Worm (Caenorhabditis elegans) whole organism, L1 larva: Measurements from ENCODE around the gene vdac-1.

Experiments used
- C16A3.4 ChIP-seq: fragments of 150-350 bp; optimal IDR thresholded peaks from 2 replicates; lab custom pipeline; 2014; ENCODE audit warnings: missing biosample characterization, missing genetic modification characterization
- F16B12.6 ChIP-seq: fragments of 150-350 bp; optimal IDR thresholded peaks from 2 replicates; lab custom pipeline; 2014; ENCODE audit warnings: missing biosample characterization, missing genetic modification characterization
- aha-1 ChIP-seq: fragments of 150-350 bp; optimal IDR thresholded peaks from 2 replicates; lab custom pipeline; 2014; ENCODE audit warnings: missing biosample characterization, missing genetic modification characterization
- blmp-1 ChIP-seq: fragments of 150-350 bp; optimal IDR thresholded peaks from 2 replicates; lab custom pipeline; 2014; ENCODE audit warnings: missing biosample characterization, missing genetic modification characterization
- ceh-63 ChIP-seq: fragments of 200-800 bp; sonication (Bioruptor generic); optimal IDR thresholded peaks from 2 replicates; lab custom pipeline; 2018; ENCODE audit warnings: mild to moderate bottlenecking, missing genetic modification characterization, missing compliant biosample characterization
- ceh-82 ChIP-seq, 3 experiments: fragments of 150-350 bp in 1 of 3; sonication (generic microtip) in 2 of 3; optimal IDR thresholded peaks; 2 replicates each; lab custom pipeline; 2014 to 2017; ENCODE audit warnings: missing biosample characterization in 3 of 3, missing genetic modification characterization in 3 of 3
- ceh-88 ChIP-seq: fragments of 200-800 bp; sonication (Bioruptor generic); IDR thresholded peaks from 2 replicates; pipeline ENCODE4 v1.3.6; 2022; ENCODE audit warnings: missing genetic modification characterization, missing compliant biosample characterization
- ceh-90 ChIP-seq: sonication (generic microtip); optimal IDR thresholded peaks from 2 replicates; lab custom pipeline; 2016; ENCODE audit warnings: missing genetic modification characterization, missing compliant biosample characterization
- ces-1 ChIP-seq: fragments of 150-350 bp; optimal IDR thresholded peaks from 2 replicates; lab custom pipeline; 2014; ENCODE audit warnings: missing biosample characterization, missing genetic modification reagents, missing genetic modification characterization
- dsc-1 ChIP-seq: sonication (generic microtip); optimal IDR thresholded peaks from 2 replicates; lab custom pipeline; 2016; ENCODE audit warnings: mild to moderate bottlenecking, missing genetic modification characterization, missing compliant biosample characterization
- efl-1 ChIP-seq, 4 experiments: fragments of 150-350 bp; optimal IDR thresholded peaks in 3 of 4; peaks in 1 of 4; 1 replicate in 1 of 4; 2 replicates in 3 of 4; lab custom pipeline; 2014; ENCODE audit warnings: missing biosample characterization in 2 of 4, missing genetic modification characterization in 2 of 4, missing genetic modification reagents in 2 of 4
- egl-13 ChIP-seq: sonication (generic microtip); optimal IDR thresholded peaks from 2 replicates; lab custom pipeline; 2016; ENCODE audit warnings: missing genotype, missing genetic modification reagents, missing genetic modification characterization, missing compliant biosample characterization
- elt-3 ChIP-seq, 6 experiments: fragments of 150-350 bp in 1 of 6; sonication (generic microtip); optimal IDR thresholded peaks; 2 replicates each; lab custom pipeline; 2017 to 2018; ENCODE audit warnings: missing biosample characterization in 6 of 6, missing genetic modification characterization in 6 of 6, inconsistent platforms in 1 of 6
- fkh-10 ChIP-seq: sonication (generic microtip); optimal IDR thresholded peaks from 2 replicates; lab custom pipeline; 2017; ENCODE audit warnings: missing biosample characterization, missing genetic modification reagents, missing genetic modification characterization
- fkh-8 ChIP-seq: sonication (generic microtip); optimal IDR thresholded peaks from 2 replicates; lab custom pipeline; 2016; ENCODE audit warnings: mild to moderate bottlenecking, missing genetic modification characterization, missing compliant biosample characterization
- hlh-4 ChIP-seq: sonication (generic microtip); optimal IDR thresholded peaks from 2 replicates; lab custom pipeline; 2016; ENCODE audit warnings: mild to moderate bottlenecking, missing genetic modification characterization, missing compliant biosample characterization
- isw-1 ChIP-seq: fragments of 200-800 bp; sonication (Bioruptor generic); IDR thresholded peaks from 2 replicates; pipeline ENCODE4 v1.3.6; 2022; ENCODE audit warnings: missing genetic modification characterization, missing compliant biosample characterization
- lin-14 ChIP-seq: fragments of 200-800 bp; sonication (Bioruptor generic); optimal IDR thresholded peaks from 2 replicates; lab custom pipeline; 2018; ENCODE audit warnings: mild to moderate bottlenecking, missing genetic modification characterization, moderate library complexity, missing compliant biosample characterization
- lir-3 ChIP-seq: sonication (generic microtip); optimal IDR thresholded peaks from 2 replicates; lab custom pipeline; 2016; ENCODE audit warnings: mild to moderate bottlenecking, missing genetic modification characterization, moderate library complexity, missing compliant biosample characterization; ENCODE audit not compliant: poor library complexity
- lsy-2 ChIP-seq, 2 experiments: fragments of 150-350 bp; optimal IDR thresholded peaks; 2 replicates each; lab custom pipeline; 2014; ENCODE audit warnings: missing biosample characterization in 2 of 2, missing genetic modification characterization in 2 of 2
- mab-9 ChIP-seq: fragments of 200-800 bp; sonication (Bioruptor generic); IDR thresholded peaks from 2 replicates; pipeline ENCODE4 v1.3.6; 2022; ENCODE audit warnings: missing genetic modification reagents, missing genetic modification characterization, missing compliant biosample characterization
- mdl-1 ChIP-seq, 2 experiments: fragments of 150-350 bp; optimal IDR thresholded peaks; 2 replicates each; lab custom pipeline; 2014 to 2017; ENCODE audit warnings: missing biosample characterization in 2 of 2, missing genetic modification characterization in 2 of 2, inconsistent platforms in 1 of 2
- mep-1 ChIP-seq: fragments of 150-350 bp; optimal IDR thresholded peaks from 2 replicates; lab custom pipeline; 2014; ENCODE audit warnings: missing biosample characterization, missing genetic modification characterization
- nhr-20 ChIP-seq: sonication (generic microtip); optimal IDR thresholded peaks from 2 replicates; lab custom pipeline; 2016; ENCODE audit warnings: mild to moderate bottlenecking, missing genetic modification characterization, missing compliant biosample characterization
- nhr-71 ChIP-seq: sonication (generic microtip); optimal IDR thresholded peaks from 2 replicates; lab custom pipeline; 2016; ENCODE audit warnings: mild to moderate bottlenecking, missing genetic modification characterization, moderate library complexity, missing compliant biosample characterization
- nhr-85 ChIP-seq: sonication (generic microtip); peaks from one replicate; lab custom pipeline; 2016; ENCODE audit warnings: missing genetic modification characterization, inconsistent platforms, missing compliant biosample characterization
- rnt-1 ChIP-seq: sonication (generic microtip); optimal IDR thresholded peaks from 2 replicates; lab custom pipeline; 2016; ENCODE audit warnings: mild to moderate bottlenecking, missing genetic modification characterization, moderate library complexity, missing compliant biosample characterization
- snu-23 ChIP-seq: sonication (generic microtip); optimal IDR thresholded peaks from 2 replicates; lab custom pipeline; 2016; ENCODE audit warnings: missing genetic modification characterization, missing compliant biosample characterization
- sptf-1 ChIP-seq: fragments of 150-350 bp; optimal IDR thresholded peaks from 2 replicates; lab custom pipeline; 2014; ENCODE audit warnings: missing biosample characterization, missing genetic modification characterization
- sup-37 ChIP-seq: fragments of 200-800 bp; sonication (Bioruptor generic); optimal IDR thresholded peaks from 2 replicates; lab custom pipeline; 2018; ENCODE audit warnings: mild to moderate bottlenecking, missing genetic modification characterization, missing compliant biosample characterization
- unc-130 ChIP-seq: fragments of 150-350 bp; optimal IDR thresholded peaks from 2 replicates; lab custom pipeline; 2017; ENCODE audit warnings: missing biosample characterization, missing genetic modification characterization, inconsistent platforms
- zag-1 ChIP-seq: fragments of 150-350 bp; optimal IDR thresholded peaks from 2 replicates; lab custom pipeline; 2014; ENCODE audit warnings: missing biosample characterization, missing genetic modification characterization

vdac-1 gene

ce11 chrIV:7547843-7548578, 40.3 kb upstream of the vdac-1 start, which contains the start of the genes cdd-2 and oef-1:
cdd-2 (minus strand) TSS chrIV:7547893.
oef-1 (plus strand) TSS chrIV:7548417.
- TF ChIP-seq zag-1 (no peak), isw-1 (GFP tag; lab: Robert Waterston, UW) (no peak), C16A3.4 (tag; lab: Kevin White, UChicago) (no peak), ceh-82 (tag; optimal IDR thresholded peaks at IDR 0.05; lab: Kevin White, UChicago) (no peak), ceh-88 (no peak), F16B12.6 (tag; lab: Kevin White, UChicago) (no peak), fkh-8 (no peak), fkh-10 (GFP tag; lab: Kevin White, UChicago) (no peak), rnt-1 (tag; lab: Kevin White, UChicago) (no peak)

DNA sequence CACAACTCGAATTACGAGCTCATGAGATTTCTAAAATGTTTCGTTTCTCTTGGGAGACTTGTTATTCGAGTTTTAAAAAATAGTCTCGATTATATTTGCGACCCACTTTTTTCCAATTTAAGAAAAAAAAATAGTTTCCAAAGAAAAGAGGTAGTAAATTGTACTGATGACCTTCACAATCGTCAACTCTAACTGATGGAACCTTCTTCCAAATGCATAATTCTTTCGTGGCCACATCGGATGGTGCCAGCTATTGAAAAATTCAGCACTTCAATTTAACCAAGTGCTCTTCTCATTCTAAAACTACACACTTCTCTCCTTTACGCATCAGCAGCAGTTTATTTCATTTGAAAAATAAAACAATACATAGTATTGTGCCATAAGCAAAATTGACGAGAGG, 36.0 kb upstream of the vdac-1 start:
- TF ChIP-seq lir-3 (tag; lab: Kevin White, UChicago) (no peak), mab-9 (GFP tag; lab: Robert Waterston, UW) (0 out of 2 replicates have a peak, but pooled peaks have one; percentile 3)

DNA sequence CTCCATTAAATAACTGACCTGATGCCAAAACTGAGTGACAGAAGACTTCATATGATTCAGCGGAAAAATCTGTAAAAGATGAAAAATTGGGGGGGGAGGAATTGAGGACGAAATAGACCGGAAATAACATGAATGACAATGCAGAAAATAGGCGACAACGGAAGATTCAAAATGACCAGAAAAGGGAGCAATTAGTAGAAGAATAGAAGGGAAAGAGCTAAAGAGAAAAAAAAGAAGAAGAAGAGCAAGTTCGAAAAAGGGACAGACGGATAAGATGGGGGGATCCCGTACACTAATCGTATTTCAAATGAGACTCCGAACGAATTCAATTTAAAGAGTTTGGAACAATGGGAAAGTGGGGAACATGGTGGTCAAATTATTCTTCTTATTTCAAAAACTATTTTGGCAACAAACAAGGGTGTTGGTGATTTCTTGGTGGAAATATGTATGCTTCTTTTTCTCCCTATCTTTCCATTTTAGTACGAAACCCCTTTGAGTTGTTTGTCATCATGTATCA, 34.9 kb upstream of the vdac-1 start, which contains the start of gene R05G6.10:
TSS of gene R05G6.10 (minus strand) at position 51 of the 517 bp plus-strand sequence.
- TF ChIP-seq lin-14 (GFP tag; lab: Kevin White, UChicago) = peak; percentile 49
- no peak for TF ChIP-seq sptf-1 (tag; lab: Kevin White, UChicago)

- TF ChIP-seq ceh-63 (GFP tag; lab: Kevin White, UChicago) (no peak), hlh-4 (peak; percentile 44)
These were observed 24.7 kb upstream of the vdac-1 start, which contains the start of gene R05G6.1 for ce11 chrIV:7532360-7532759. R05G6.1 (plus strand) TSS chrIV:7532660.

DNA sequence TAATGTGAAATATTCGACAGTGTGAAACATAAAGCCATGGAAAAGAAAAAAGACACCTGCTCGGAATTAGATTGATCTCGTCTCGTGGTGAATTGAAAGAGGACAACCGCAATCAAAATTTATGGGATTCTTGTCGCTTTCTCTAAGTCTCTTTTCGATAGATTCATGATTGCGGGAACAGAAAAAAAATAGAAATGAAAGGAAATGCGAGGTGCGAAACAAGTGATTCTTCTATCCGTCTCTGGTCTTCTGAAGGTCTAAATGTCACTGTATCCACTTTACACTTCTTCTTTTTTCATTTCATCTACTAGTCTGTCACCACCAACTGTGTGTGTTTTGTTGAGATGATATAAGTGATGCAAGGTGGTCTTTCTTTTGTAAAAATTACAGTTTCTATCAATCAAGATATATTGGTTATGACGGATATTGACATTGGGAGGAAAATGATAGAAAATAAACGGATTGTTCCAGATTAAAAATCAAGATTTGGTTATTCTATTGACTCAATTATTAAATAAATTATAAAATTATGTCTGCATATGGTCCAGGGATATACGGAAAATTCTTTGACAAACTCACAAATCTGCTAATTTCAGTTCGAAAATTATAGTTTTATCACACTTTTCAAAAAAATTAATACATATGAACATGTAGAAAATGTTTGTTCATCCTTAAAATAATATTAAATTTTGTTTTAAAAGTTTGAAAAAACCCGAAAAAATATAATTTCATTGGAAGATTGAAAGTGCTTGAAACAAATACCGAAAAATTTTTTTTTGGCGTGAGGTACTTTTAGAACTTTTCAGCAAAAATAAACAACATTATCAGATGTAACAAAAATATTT, 22.8 kb upstream of the vdac-1 start:
- TF ChIP-seq sup-37 (GFP tag; lab: Kevin White, UChicago) (no peak), snu-23 (GFP tag; lab: Kevin White, UChicago) (peak; percentile 56), C16A3.4 (tag; lab: Kevin White, UChicago) (no peak), ces-1 (no peak), egl-13 (tag; lab: Kevin White, UChicago) (no peak), unc-130 (tag; lab: Kevin White, UChicago) (no peak), nhr-20 (peak; percentile 30), nhr-71 (tag; lab: Kevin White, UChicago) (peak; percentile 34), nhr-85 (peak; percentile 87), lsy-2 (tag; optimal IDR thresholded peaks at IDR 0.05; lab: Kevin White, UChicago) (peak in 1 of 2 experiments; percentile 44), mep-1 (peak; percentile 26), lin-14 (GFP tag; lab: Kevin White, UChicago) (peak; percentile 79), elt-3 (tag; optimal IDR thresholded peaks at IDR 0.05; lab: Kevin White, UChicago) (peak in 3 of 6 experiments; percentile 2 to 59 (median 12)), mdl-1 (tag; optimal IDR thresholded peaks at IDR 0.05; lab: Kevin White, UChicago) (peak in 1 of 2 experiments; percentile 4), fkh-10 (GFP tag; lab: Kevin White, UChicago) (no peak), aha-1 (no peak), efl-1 (optimal IDR thresholded peaks at IDR 0.05; lab: Kevin White, UChicago) (no peak), efl-1 (GFP tag; optimal IDR thresholded peaks at IDR 0.05 in 1 of 2; lab: Kevin White, UChicago) (peak in 1 of 2 experiments; percentile 1), dsc-1 (peak; percentile 40), blmp-1 (peak; percentile 87), ceh-90 (tag; lab: Kevin White, UChicago) (no peak), isw-1 (GFP tag; lab: Robert Waterston, UW) (no peak)
